Fruit fly (Drosophila melanogaster): ENCODE data around the gene CG10657.

Gene CG10657

DNA sequence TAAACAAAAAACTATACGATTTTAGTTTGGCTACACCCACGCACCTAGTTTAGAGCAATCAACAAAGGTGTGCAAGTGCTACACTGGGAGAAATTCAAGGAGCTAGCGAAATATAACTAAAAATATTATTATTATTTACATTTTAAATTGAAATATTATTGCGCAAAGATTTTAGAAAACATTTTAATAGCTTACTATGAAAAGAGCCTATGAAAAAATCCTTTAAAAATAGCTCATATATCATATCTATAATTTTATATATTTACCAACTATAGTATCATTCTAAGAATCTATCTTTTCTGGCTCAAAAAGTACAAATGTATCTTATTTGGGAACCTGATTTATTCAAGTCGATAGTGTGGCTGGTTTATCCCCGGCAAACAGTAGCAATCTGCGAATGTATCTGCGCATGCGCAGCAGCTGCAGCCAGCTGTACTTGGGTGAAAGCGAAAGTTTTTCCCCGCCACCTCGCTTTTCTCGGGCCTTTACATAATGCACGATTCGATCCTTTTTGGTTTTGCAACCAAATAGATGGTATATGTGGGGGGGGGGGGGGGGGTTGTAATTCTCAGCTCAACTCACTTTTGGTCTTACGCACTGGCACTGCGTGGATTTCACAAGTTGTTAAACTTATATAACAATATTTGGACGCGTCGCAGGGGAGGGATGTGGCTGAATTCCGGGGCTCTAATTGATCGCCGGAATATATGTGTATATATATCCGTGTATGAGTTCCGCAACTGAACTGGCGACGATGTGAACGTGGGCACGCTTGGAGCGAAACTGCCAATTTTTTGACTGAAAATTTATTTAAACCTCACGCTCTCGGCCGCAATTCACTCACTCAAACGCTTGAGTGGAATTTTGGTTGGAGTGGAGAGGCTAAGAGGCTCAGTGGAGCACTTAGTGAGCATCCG is at the start of gene CG10657 (continued):
- no peak for TF ChIP-seq usp (GFP tag; optimal IDR thresholded peaks at IDR 0.05)
- TF ChIP-seq CG3995 (GFP tag; optimal IDR thresholded peaks at IDR 0.05) = no peak
- TF ChIP-seq Taf1 (GFP tag; IDR thresholded peaks at IDR 0.05) = no peak
- TF ChIP-seq CG32767 (GFP tag; IDR thresholded peaks at IDR 0.05) = no peak
- TF ChIP-seq ab (GFP tag; optimal IDR thresholded peaks at IDR 0.05) = no peak
- TF ChIP-seq ems (GFP tag; optimal IDR thresholded peaks at IDR 0.05) = no peak
- no peak for TF ChIP-seq BEAF-32 (GFP tag; optimal IDR thresholded peaks at IDR 0.05)
- no peak for TF ChIP-seq run (tag; optimal IDR thresholded peaks at IDR 0.05)
- TF ChIP-seq unc-4 (GFP tag; IDR thresholded peaks at IDR 0.05; ENCODE audit: partially characterized antibody) = no peak
- peak; percentile 30; the same call in 1 of the 2 replicates for TF ChIP-seq CG13287 (GFP tag; IDR thresholded peaks at IDR 0.05; ENCODE audit: partially characterized antibody)
- TF ChIP-seq CG12769 (tag; optimal IDR thresholded peaks at IDR 0.05) = peak; percentile 47

DNA sequence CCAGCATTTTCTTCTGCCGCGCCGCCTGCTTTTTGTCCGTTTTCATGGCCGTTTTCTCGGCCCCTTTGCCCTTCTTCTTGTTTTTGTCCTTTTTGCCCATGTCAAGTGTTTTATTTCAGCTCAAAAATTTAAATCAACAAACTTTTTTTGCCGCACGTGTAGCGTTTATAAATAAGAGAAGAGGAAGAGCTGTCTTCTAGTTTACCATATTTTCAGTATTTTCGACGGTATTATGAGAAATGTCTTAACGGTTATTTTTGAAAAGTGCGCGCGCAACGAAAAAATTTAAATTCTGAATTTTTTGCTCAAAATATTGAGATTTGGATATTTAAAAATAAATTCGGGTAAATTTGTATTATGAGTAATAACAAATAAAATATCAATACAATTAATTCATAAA is 40.1 kb upstream of the CG10657 start, which contains the start of gene CG4069:
CG4069 (minus strand) TSS at position 193 of the 400 bp plus-strand sequence.
- TF ChIP-seq stwl (tag; optimal IDR thresholded peaks at IDR 0.05) (peak; percentile 14), Ets97D (GFP tag; optimal IDR thresholded peaks at IDR 0.05) (peak; percentile 17), CG2116 (GFP tag; optimal IDR thresholded peaks at IDR 0.05) (peak; percentile 57), Max (GFP tag; optimal IDR thresholded peaks at IDR 0.05) (peak; percentile 44), CG17385 (GFP tag; optimal IDR thresholded peaks at IDR 0.05) (peak; percentile 98), CG34422 (GFP tag; IDR thresholded peaks at IDR 0.05) (no peak), Dref (GFP tag; IDR thresholded peaks at IDR 0.05) (no peak), pzg (GFP tag; optimal IDR thresholded peaks at IDR 0.05) (peak; percentile 38), CG31365 (tag; optimal IDR thresholded peaks at IDR 0.05) (no peak), CG11504 (tag; optimal IDR thresholded peaks at IDR 0.05) (no peak), dm (GFP tag; optimal IDR thresholded peaks at IDR 0.05) (peak; percentile 93), CG9797 (GFP tag; optimal IDR thresholded peaks at IDR 0.05) (peak; percentile 45), CG18011 (GFP tag; optimal IDR thresholded peaks at IDR 0.05) (peak; percentile 7), E2f2 (GFP tag; IDR thresholded peaks at IDR 0.05) (peak; percentile 95), YL-1 (GFP tag; optimal IDR thresholded peaks at IDR 0.05) (peak; percentile 47), HmgZ (tag; optimal IDR thresholded peaks at IDR 0.05) (peak; percentile 21), Myb (GFP tag; optimal IDR thresholded peaks at IDR 0.05) (peak; percentile 90), Ravus (GFP tag; IDR thresholded peaks at IDR 0.05) (no peak), gsb (GFP tag; IDR thresholded peaks at IDR 0.05) (no peak), her (GFP tag; optimal IDR thresholded peaks at IDR 0.05) (peak; percentile 99), MESR4 (GFP tag; optimal IDR thresholded peaks at IDR 0.05) (peak; percentile 40), Sin3A (optimal IDR thresholded peaks at IDR 0.05) (no peak), Fer1 (GFP tag; optimal IDR thresholded peaks at IDR 0.05) (no peak), CG4617 (GFP tag; optimal IDR thresholded peaks at IDR 0.05; ENCODE audit: borderline replicate concordance) (peak; percentile 26), gfzf (GFP tag; optimal IDR thresholded peaks at IDR 0.05) (peak; percentile 84), fd64A (GFP tag; optimal IDR thresholded peaks at IDR 0.05) (no peak), cato (GFP tag; optimal IDR thresholded peaks at IDR 0.05; ENCODE audit: borderline replicate concordance) (no peak), nmo (GFP tag; optimal IDR thresholded peaks at IDR 0.05) (peak; percentile 13), Dp (GFP tag; optimal IDR thresholded peaks at IDR 0.05) (peak; percentile 97), trem (tag; optimal IDR thresholded peaks at IDR 0.05) (peak; percentile 36), CG15514 (GFP tag; optimal IDR thresholded peaks at IDR 0.05) (peak; percentile 93), pfk (GFP tag; optimal IDR thresholded peaks at IDR 0.05) (no peak), CG10267 (tag; optimal IDR thresholded peaks at IDR 0.05) (peak; percentile 40), B-H2 (GFP tag; optimal IDR thresholded peaks at IDR 0.05) (no peak), cwo (GFP tag; optimal IDR thresholded peaks at IDR 0.05) (peak; percentile 85), Six4 (GFP tag; optimal IDR thresholded peaks at IDR 0.05) (no peak), MBD-R2 (GFP tag; IDR thresholded peaks at IDR 0.05) (peak; percentile 39; the same call in 1 of the 2 replicates)

All from whole organism, embryonic.